Fruit fly (Drosophila melanogaster) whole organism, embryonic: ENCODE measurements around the gene CG15196.
A peak's percentile ranks its signal among the peaks of the same experiment; 100 is the strongest.

Experiments used
- Blimp-1 ChIP-seq: fragments of 200-800 bp; sonication (Bioruptor generic); optimal IDR thresholded peaks from 3 replicates; lab custom pipeline; 2018; ENCODE audit warnings: missing biosample characterization, missing genetic modification characterization, mild to moderate bottlenecking, moderate library complexity, missing genetic modification reagents
- CG10267 ChIP-seq: fragments of 200-800 bp; sonication (Bioruptor generic); optimal IDR thresholded peaks from 2 replicates; lab custom pipeline; 2018; ENCODE audit warnings: missing biosample characterization, mild to moderate bottlenecking, missing genetic modification characterization, moderate library complexity
- CG10565 ChIP-seq: fragments of 200-800 bp; sonication (Bioruptor generic); optimal IDR thresholded peaks from 3 replicates; lab custom pipeline; 2016; ENCODE audit warnings: missing biosample characterization, mild to moderate bottlenecking, missing genetic modification characterization
- CG10654 ChIP-seq: fragments of 200-800 bp; sonication (Bioruptor generic); optimal IDR thresholded peaks from 2 replicates; lab custom pipeline; 2016; ENCODE audit warnings: missing biosample characterization, missing genetic modification characterization
- CG10959 ChIP-seq: fragments of 200-800 bp; sonication (Bioruptor generic); IDR thresholded peaks from 2 replicates; pipeline ENCODE4 v1.3.6; 2022; ENCODE audit warnings: missing biosample characterization, missing genetic modification characterization
- CG11093 ChIP-seq: fragments of 200-800 bp; sonication (Bioruptor generic); IDR thresholded peaks from 3 replicates; pipeline ENCODE4 v1.3.6; 2022; ENCODE audit warnings: missing biosample characterization, missing genetic modification characterization
- CG15696 ChIP-seq: fragments of 200-800 bp; sonication (Bioruptor generic); optimal IDR thresholded peaks from 2 replicates; lab custom pipeline; 2019; ENCODE audit warnings: missing biosample characterization, mild to moderate bottlenecking, missing genetic modification characterization, moderate library complexity
- CG17186 ChIP-seq: fragments of 200-800 bp; sonication (Bioruptor generic); optimal IDR thresholded peaks from 3 replicates; lab custom pipeline; 2017; ENCODE audit warnings: missing biosample characterization, missing genetic modification reagents, missing genetic modification characterization
- CG17385 ChIP-seq: fragments of 200-800 bp; sonication (Bioruptor generic); optimal IDR thresholded peaks from 3 replicates; lab custom pipeline; 2018; ENCODE audit warnings: missing biosample characterization, mild to moderate bottlenecking, missing genetic modification characterization
- CG2199 ChIP-seq: fragments of 200-800 bp; sonication (Bioruptor generic); IDR thresholded peaks from 3 replicates; pipeline ENCODE4 v1.3.6; 2022; ENCODE audit warnings: missing biosample characterization, missing genetic modification characterization
- CG30403 ChIP-seq: fragments of 200-800 bp; sonication (Bioruptor generic); optimal IDR thresholded peaks from 3 replicates; lab custom pipeline; 2016; ENCODE audit warnings: missing biosample characterization, missing genetic modification characterization
- CG31388 ChIP-seq: fragments of 200-800 bp; sonication (Bioruptor generic); optimal IDR thresholded peaks from 2 replicates; lab custom pipeline; 2016; ENCODE audit warnings: missing biosample characterization, missing genetic modification characterization
- CG34376 ChIP-seq: fragments of 200-800 bp; sonication (Bioruptor generic); optimal IDR thresholded peaks from 2 replicates; lab custom pipeline; 2018; ENCODE audit warnings: missing biosample characterization, mild to moderate bottlenecking, missing genetic modification characterization
- CG42726 ChIP-seq: fragments of 200-800 bp; sonication (Bioruptor generic); IDR thresholded peaks from 2 replicates; pipeline ENCODE4 v1.3.6; 2022; ENCODE audit warnings: missing biosample characterization, missing genetic modification characterization; ENCODE audit not compliant: partially characterized antibody
- CG4360 ChIP-seq: fragments of 200-800 bp; sonication (Bioruptor generic); IDR thresholded peaks from 2 replicates; pipeline ENCODE4 v1.3.6; 2022; ENCODE audit warnings: missing biosample characterization, missing genetic modification characterization
- CG4854 ChIP-seq: fragments of 200-800 bp; sonication (Bioruptor generic); optimal IDR thresholded peaks from 2 replicates; lab custom pipeline; 2016; ENCODE audit warnings: missing biosample characterization, missing genetic modification characterization, inconsistent platforms
- CG5180 ChIP-seq: fragments of 200-800 bp; sonication (Bioruptor generic); optimal IDR thresholded peaks from 3 replicates; lab custom pipeline; 2017; ENCODE audit warnings: missing biosample characterization, missing genetic modification characterization, mild to moderate bottlenecking, moderate library complexity, missing genetic modification reagents
- CG6683 ChIP-seq: fragments of 200-800 bp; sonication (Bioruptor generic); optimal IDR thresholded peaks from 2 replicates; lab custom pipeline; 2017; ENCODE audit warnings: missing biosample characterization, mild to moderate bottlenecking, missing genetic modification characterization, missing genetic modification reagents
- CG7357 ChIP-seq: fragments of 200-800 bp; sonication (Bioruptor generic); IDR thresholded peaks from 3 replicates; pipeline ENCODE4 v1.3.6; 2022; ENCODE audit warnings: missing biosample characterization, missing genetic modification characterization
- CG7556 ChIP-seq: fragments of 200-800 bp; sonication (Bioruptor generic); optimal IDR thresholded peaks from 2 replicates; lab custom pipeline; 2017; ENCODE audit warnings: missing biosample characterization, mild to moderate bottlenecking, missing genetic modification characterization
- CG9727 ChIP-seq: fragments of 200-800 bp; sonication (Bioruptor generic); optimal IDR thresholded peaks from 3 replicates; lab custom pipeline; 2017; ENCODE audit warnings: missing biosample characterization, mild to moderate bottlenecking, missing genetic modification characterization
- CkIIα-i1 ChIP-seq: fragments of 200-800 bp; sonication (Bioruptor generic); IDR thresholded peaks from 2 replicates; pipeline ENCODE4 v1.3.6; 2022; ENCODE audit warnings: missing biosample characterization, missing genetic modification characterization
- CoRest ChIP-seq: fragments of 200-800 bp; sonication (Bioruptor generic); optimal IDR thresholded peaks from 3 replicates; lab custom pipeline; 2018; ENCODE audit warnings: missing biosample characterization, mild to moderate bottlenecking, missing genetic modification characterization, moderate library complexity
- Dip3 ChIP-seq: fragments of 200-800 bp; sonication (Bioruptor generic); optimal IDR thresholded peaks from 3 replicates; lab custom pipeline; 2016; ENCODE audit warnings: missing biosample characterization, missing genetic modification characterization
- Nf-YC ChIP-seq: fragments of 200-800 bp; optimal IDR thresholded peaks from 3 replicates; lab custom pipeline; 2019; ENCODE audit warnings: missing biosample characterization, mild to moderate bottlenecking, missing genetic modification characterization, moderate library complexity
- Vsx1 ChIP-seq: fragments of 200-800 bp; sonication (Bioruptor generic); optimal IDR thresholded peaks from 2 replicates; lab custom pipeline; 2017; ENCODE audit warnings: missing biosample characterization, mild to moderate bottlenecking, missing genetic modification characterization, missing genetic modification reagents
- ac ChIP-seq: fragments of 200-800 bp; sonication (Bioruptor generic); optimal IDR thresholded peaks from 3 replicates; lab custom pipeline; 2017; ENCODE audit warnings: missing biosample characterization, mild to moderate bottlenecking, missing genetic modification characterization
- cas ChIP-seq: fragments of 200-800 bp; sonication (Bioruptor generic); IDR thresholded peaks from 2 replicates; pipeline ENCODE4 v1.3.6; 2022; ENCODE audit warnings: missing biosample characterization, missing genetic modification characterization
- ci ChIP-seq: fragments of 200-800 bp; sonication (Bioruptor generic); IDR thresholded peaks from 3 replicates; pipeline ENCODE4 v1.3.6; 2022; ENCODE audit warnings: missing biosample characterization, missing genetic modification characterization
- crc ChIP-seq: fragments of 200-800 bp; sonication (Bioruptor generic); optimal IDR thresholded peaks from 2 replicates; lab custom pipeline; 2016; ENCODE audit warnings: missing biosample characterization, missing genetic modification characterization
- dm ChIP-seq: fragments of 200-800 bp; sonication (Bioruptor generic); optimal IDR thresholded peaks from 3 replicates; lab custom pipeline; 2016; ENCODE audit warnings: missing biosample characterization, missing genetic modification characterization
- dmrt99B ChIP-seq: fragments of 200-800 bp; sonication (Bioruptor generic); optimal IDR thresholded peaks from 2 replicates; lab custom pipeline; 2018; ENCODE audit warnings: missing biosample characterization, mild to moderate bottlenecking, missing genetic modification characterization, moderate library complexity
- ewg ChIP-seq: fragments of 200-800 bp; sonication (Bioruptor generic); optimal IDR thresholded peaks from 3 replicates; lab custom pipeline; 2017; ENCODE audit warnings: mild to moderate bottlenecking, missing biosample characterization, missing genetic modification reagents, missing genetic modification characterization
- fru ChIP-seq: fragments of >200 bp; optimal IDR thresholded peaks from 2 replicates; lab custom pipeline; 2017
- inv ChIP-seq: fragments of 200-800 bp; sonication (Bioruptor generic); IDR thresholded peaks from 2 replicates; pipeline ENCODE4 v1.3.6; 2022; ENCODE audit warnings: missing biosample characterization, missing genetic modification characterization; ENCODE audit not compliant: partially characterized antibody
- jigr1 ChIP-seq: fragments of 200-800 bp; sonication (Bioruptor generic); IDR thresholded peaks from 3 replicates; pipeline ENCODE4 v1.3.6; 2022; ENCODE audit warnings: missing biosample characterization, missing genetic modification characterization
- mam ChIP-seq: fragments of 200-800 bp; sonication (Bioruptor generic); optimal IDR thresholded peaks from 3 replicates; lab custom pipeline; 2016; ENCODE audit warnings: missing biosample characterization, missing genetic modification characterization
- mirr ChIP-seq: fragments of 200-800 bp; sonication (Bioruptor generic); optimal IDR thresholded peaks from 3 replicates; lab custom pipeline; 2018; ENCODE audit warnings: missing biosample characterization, mild to moderate bottlenecking, missing genetic modification characterization
- odd ChIP-seq: fragments of 200-800 bp; sonication (Bioruptor generic); optimal IDR thresholded peaks from 2 replicates; lab custom pipeline; 2017; ENCODE audit warnings: missing biosample characterization, mild to moderate bottlenecking, missing genetic modification characterization
- org-1 ChIP-seq: fragments of 200-800 bp; sonication (Bioruptor generic); optimal IDR thresholded peaks from 2 replicates; lab custom pipeline; 2017; ENCODE audit warnings: missing biosample characterization, missing genetic modification characterization
- pum ChIP-seq: fragments of 200-800 bp; sonication (Bioruptor generic); optimal IDR thresholded peaks from 2 replicates; lab custom pipeline; 2016; ENCODE audit warnings: missing biosample characterization, missing genetic modification characterization
- sc ChIP-seq, 3 experiments: fragments of >200 bp in 2 of 3; fragments of 200-800 bp in 1 of 3; sonication (Bioruptor generic) in 1 of 3; optimal IDR thresholded peaks; 2 replicates in 2 of 3; 3 replicates in 1 of 3; lab custom pipeline; 2017; ENCODE audit warnings: mild to moderate bottlenecking in 1 of 3, missing biosample characterization in 1 of 3, missing genetic modification characterization in 1 of 3, missing genetic modification reagents in 1 of 3
- slou ChIP-seq: fragments of 200-800 bp; sonication (Bioruptor generic); optimal IDR thresholded peaks from 3 replicates; lab custom pipeline; 2016; ENCODE audit warnings: missing biosample characterization, missing genetic modification characterization
- so ChIP-seq: fragments of 200-800 bp; sonication (Bioruptor generic); IDR thresholded peaks from 3 replicates; pipeline ENCODE4 v1.3.6; 2022; ENCODE audit warnings: missing biosample characterization, missing genetic modification characterization
- sqz ChIP-seq: fragments of 200-800 bp; sonication (Bioruptor generic); optimal IDR thresholded peaks from 3 replicates; lab custom pipeline; 2018; ENCODE audit warnings: missing biosample characterization, mild to moderate bottlenecking, missing genetic modification characterization
- stc ChIP-seq: fragments of 200-800 bp; sonication (Bioruptor generic); IDR thresholded peaks from 2 replicates; pipeline ENCODE4 v1.3.6; 2022; ENCODE audit warnings: missing biosample characterization, missing genetic modification characterization
- stwl ChIP-seq: fragments of 200-800 bp; sonication (Bioruptor generic); optimal IDR thresholded peaks from 3 replicates; lab custom pipeline; 2018; ENCODE audit warnings: missing biosample characterization, mild to moderate bottlenecking, missing genetic modification characterization, moderate library complexity
- toy ChIP-seq: fragments of 200-800 bp; sonication (Bioruptor generic); IDR thresholded peaks from 2 replicates; pipeline ENCODE4 v1.3.6; 2022; ENCODE audit warnings: missing biosample characterization, missing genetic modification characterization
- tx ChIP-seq: fragments of 200-800 bp; sonication (Bioruptor generic); optimal IDR thresholded peaks from 2 replicates; lab custom pipeline; 2016; ENCODE audit warnings: missing biosample characterization, missing genetic modification characterization
- zen ChIP-seq: fragments of 200-800 bp; sonication (Bioruptor generic); optimal IDR thresholded peaks from 3 replicates; lab custom pipeline; 2018; ENCODE audit warnings: missing biosample characterization, mild to moderate bottlenecking, missing genetic modification characterization, moderate library complexity

Gene CG15196

dm6 chrX:11452846-11453391 lies 43.2 kb downstream of the CG15196 start (continued):
- TF ChIP-seq crc (GFP tag; lab: Kevin White, UChicago) (peak; percentile 50), Blimp-1 (peak; percentile 70), CG17385 (GFP tag; lab: Kevin White, UChicago) (peak; percentile 62), CkIIα-i1 (GFP tag; lab: Robert Waterston, UW) (no peak), zen (tag; lab: Kevin White, UChicago) (peak; percentile 63), tx (GFP tag; lab: Kevin White, UChicago) (no peak), CG7357 (peak; percentile 52; the same call in 1 of the 3 replicates), slou (GFP tag; lab: Kevin White, UChicago) (peak; percentile 53), fru (lab: Kevin White, UChicago) (no peak), CG6683 (GFP tag; lab: Kevin White, UChicago) (peak; percentile 41), sc (optimal IDR thresholded peaks at IDR 0.05; lab: Kevin White, UChicago) (no peak), sc (GFP tag; optimal IDR thresholded peaks at IDR 0.05; lab: Kevin White, UChicago) (peak; percentile 35), CG42726 (GFP tag; lab: Robert Waterston, UW) (no peak), sqz (no peak), pum (GFP tag; lab: Kevin White, UChicago) (peak; percentile 81), CG9727 (GFP tag; lab: Kevin White, UChicago) (peak; percentile 76), CG17186 (GFP tag; lab: Kevin White, UChicago) (peak; percentile 44), CG10565 (GFP tag; lab: Kevin White, UChicago) (no peak), CG2199 (GFP tag; lab: Robert Waterston, UW) (peak; percentile 77), CG30403 (GFP tag; lab: Kevin White, UChicago) (peak; percentile 74), CG10654 (GFP tag; lab: Kevin White, UChicago) (peak; percentile 59), CG31388 (GFP tag; lab: Kevin White, UChicago) (no peak), stc (peak; percentile 88), odd (GFP tag; lab: Kevin White, UChicago) (peak; percentile 51), Vsx1 (GFP tag; lab: Kevin White, UChicago) (no peak), mirr (GFP tag; lab: Kevin White, UChicago) (no peak), CG4854 (peak; percentile 56), jigr1 (peak; percentile 63; the same call in 2 of the 3 replicates), Dip3 (GFP tag; lab: Kevin White, UChicago) (peak; percentile 59), dmrt99B (peak; percentile 89), CoRest (tag; lab: Kevin White, UChicago) (peak; percentile 62), ewg (GFP tag; lab: Kevin White, UChicago) (peak; percentile 99), CG7556 (GFP tag; lab: Kevin White, UChicago) (peak; percentile 76), so (GFP tag; lab: Robert Waterston, UW) (peak; percentile 87), Nf-YC (tag; lab: Kevin White, UChicago) (peak; percentile 17), stwl (tag; lab: Kevin White, UChicago) (peak; percentile 57), mam (GFP tag; lab: Kevin White, UChicago) (peak; percentile 79), CG11093 (GFP tag; lab: Robert Waterston, UW) (peak; percentile 81), org-1 (GFP tag; lab: Kevin White, UChicago) (peak; percentile 78), dm (GFP tag; lab: Kevin White, UChicago) (peak; percentile 34), CG10267 (tag; lab: Kevin White, UChicago) (peak; percentile 62), CG4360 (peak; percentile 89), ac (peak; percentile 18), CG34376 (GFP tag; lab: Kevin White, UChicago) (peak; percentile 22), toy (GFP tag; lab: Robert Waterston, UW) (0 out of 2 replicates have a peak, but pooled peaks have one; percentile 10), CG5180 (GFP tag; lab: Kevin White, UChicago) (peak; percentile 46), ci (peak; percentile 96), CG15696 (tag; lab: Kevin White, UChicago) (no peak), inv (no peak), cas (GFP tag; lab: Robert Waterston, UW) (peak; percentile 61; the same call in 1 of the 2 replicates), CG10959 (GFP tag; lab: Robert Waterston, UW) (peak; percentile 65)
